Worm (Caenorhabditis elegans) whole organism, early embryonic: ENCODE results near the gene klp-4.

Experiments used
- ama-1 ChIP-seq: fragments of 150-350 bp; optimal IDR thresholded peaks from 2 replicates; lab custom pipeline; 2014
- ceh-36 ChIP-seq: sonication (generic microtip); optimal IDR thresholded peaks from 2 replicates; lab custom pipeline; 2016; ENCODE audit warnings: missing genetic modification characterization, inconsistent platforms, missing compliant biosample characterization
- flt-1 ChIP-seq: fragments of 200-800 bp; sonication (Bioruptor generic); IDR thresholded peaks from 2 replicates; pipeline ENCODE4 v1.3.6; 2022; ENCODE audit warnings: missing genetic modification characterization, missing compliant biosample characterization

- TF ChIP-seq flt-1 (no peak), ama-1 (no peak), ceh-36 (tag; lab: Kevin White, UChicago) (no peak)
Measured at ce11 chrX:3163972-3164575, 14.4 kb downstream of the klp-4 start, which contains the start of gene syx-6.
